Worm (Caenorhabditis elegans) whole organism, L1 larva: ENCODE results near the gene ptr-22.
A peak's percentile ranks its signal among the peaks of the same experiment; 100 is the strongest.

Source experiments
- C34B4.2 ChIP-seq: sonication (generic microtip); optimal IDR thresholded peaks from 2 replicates; lab custom pipeline; 2017; ENCODE audit warnings: mild to moderate bottlenecking, missing genetic modification characterization, missing compliant biosample characterization
- Y116A8C.19 ChIP-seq: sonication (generic microtip); optimal IDR thresholded peaks from 2 replicates; lab custom pipeline; 2016; ENCODE audit warnings: missing compliant biosample characterization, missing genetic modification characterization, borderline replicate concordance
- ama-1 ChIP-seq: fragments of 150-350 bp; optimal IDR thresholded peaks from 2 replicates; lab custom pipeline; 2014
- dpl-1 ChIP-seq, 3 experiments: fragments of 150-350 bp in 2 of 3; sonication (generic microtip) in 1 of 3; optimal IDR thresholded peaks; 2 replicates each; lab custom pipeline; 2014 to 2017; ENCODE audit warnings: missing biosample characterization in 3 of 3, missing genetic modification characterization in 3 of 3, missing genetic modification reagents in 3 of 3
- efl-1 ChIP-seq, 4 experiments: fragments of 150-350 bp; optimal IDR thresholded peaks in 3 of 4; peaks in 1 of 4; 1 replicate in 1 of 4; 2 replicates in 3 of 4; lab custom pipeline; 2014; ENCODE audit warnings: missing biosample characterization in 2 of 4, missing genetic modification characterization in 2 of 4, missing genetic modification reagents in 2 of 4
- elt-2 ChIP-seq: sonication (generic microtip); optimal IDR thresholded peaks from 2 replicates; lab custom pipeline; 2016; ENCODE audit warnings: missing genetic modification characterization, mild to moderate bottlenecking, inconsistent platforms, missing compliant biosample characterization, missing genetic modification reagents
- elt-3 ChIP-seq, 6 experiments: fragments of 150-350 bp in 1 of 6; sonication (generic microtip); optimal IDR thresholded peaks; 2 replicates each; lab custom pipeline; 2017 to 2018; ENCODE audit warnings: missing biosample characterization in 6 of 6, missing genetic modification characterization in 6 of 6, inconsistent platforms in 1 of 6
- fkh-10 ChIP-seq: sonication (generic microtip); optimal IDR thresholded peaks from 2 replicates; lab custom pipeline; 2017; ENCODE audit warnings: missing biosample characterization, missing genetic modification reagents, missing genetic modification characterization
- fos-1 ChIP-seq: fragments of 150-350 bp; optimal IDR thresholded peaks from 2 replicates; lab custom pipeline; 2014; ENCODE audit warnings: missing biosample characterization, missing genetic modification characterization
- hlh-4 ChIP-seq: sonication (generic microtip); optimal IDR thresholded peaks from 2 replicates; lab custom pipeline; 2016; ENCODE audit warnings: mild to moderate bottlenecking, missing genetic modification characterization, missing compliant biosample characterization
- hpl-2 ChIP-seq: fragments of 150-350 bp; optimal IDR thresholded peaks from 2 replicates; lab custom pipeline; 2014; ENCODE audit warnings: missing biosample characterization, missing genetic modification reagents, missing genetic modification characterization
- lin-14 ChIP-seq: fragments of 200-800 bp; sonication (Bioruptor generic); optimal IDR thresholded peaks from 2 replicates; lab custom pipeline; 2018; ENCODE audit warnings: mild to moderate bottlenecking, missing genetic modification characterization, moderate library complexity, missing compliant biosample characterization
- lin-15B ChIP-seq: fragments of 150-350 bp; sonication (generic microtip); optimal IDR thresholded peaks from 3 replicates; lab custom pipeline; 2014; ENCODE audit warnings: missing biosample characterization, missing genetic modification characterization
- lin-35 ChIP-seq, 2 experiments: fragments of 150-350 bp; optimal IDR thresholded peaks; 2 replicates each; lab custom pipeline; 2014; ENCODE audit warnings: missing biosample characterization in 2 of 2, missing genetic modification characterization in 2 of 2, missing genetic modification reagents in 2 of 2
- mdl-1 ChIP-seq, 2 experiments: fragments of 150-350 bp; optimal IDR thresholded peaks; 2 replicates each; lab custom pipeline; 2014 to 2017; ENCODE audit warnings: missing biosample characterization in 2 of 2, missing genetic modification characterization in 2 of 2, inconsistent platforms in 1 of 2
- mep-1 ChIP-seq: fragments of 150-350 bp; optimal IDR thresholded peaks from 2 replicates; lab custom pipeline; 2014; ENCODE audit warnings: missing biosample characterization, missing genetic modification characterization
- nhr-11 ChIP-seq: fragments of 150-350 bp; optimal IDR thresholded peaks from 2 replicates; lab custom pipeline; 2014; ENCODE audit warnings: missing biosample characterization, missing genetic modification characterization
- nhr-20 ChIP-seq: sonication (generic microtip); optimal IDR thresholded peaks from 2 replicates; lab custom pipeline; 2016; ENCODE audit warnings: mild to moderate bottlenecking, missing genetic modification characterization, missing compliant biosample characterization
- nhr-28 ChIP-seq: fragments of 150-350 bp; optimal IDR thresholded peaks from 2 replicates; lab custom pipeline; 2014; ENCODE audit warnings: missing biosample characterization, missing genetic modification characterization
- nhr-77 ChIP-seq: fragments of 150-350 bp; optimal IDR thresholded peaks from 2 replicates; lab custom pipeline; 2014; ENCODE audit warnings: missing biosample characterization, missing genetic modification characterization
- nhr-85 ChIP-seq: sonication (generic microtip); peaks from one replicate; lab custom pipeline; 2016; ENCODE audit warnings: missing genetic modification characterization, inconsistent platforms, missing compliant biosample characterization
- pax-3 ChIP-seq: fragments of 200-800 bp; sonication (Bioruptor generic); optimal IDR thresholded peaks from 2 replicates; lab custom pipeline; 2018; ENCODE audit warnings: mild to moderate bottlenecking, missing genetic modification characterization, moderate library complexity, missing compliant biosample characterization
- pqm-1 ChIP-seq: sonication (generic microtip); optimal IDR thresholded peaks from 3 replicates; lab custom pipeline; 2017; ENCODE audit warnings: missing biosample characterization, missing genetic modification characterization
- snpc-4 ChIP-seq: fragments of 150-350 bp; optimal IDR thresholded peaks from 2 replicates; lab custom pipeline; 2014; ENCODE audit warnings: missing biosample characterization, missing genetic modification characterization
- sox-4 ChIP-seq: sonication (generic microtip); optimal IDR thresholded peaks from 2 replicates; lab custom pipeline; 2016; ENCODE audit warnings: missing genetic modification characterization, missing compliant biosample characterization
- swsn-7 ChIP-seq: sonication (generic microtip); optimal IDR thresholded peaks from 2 replicates; lab custom pipeline; 2016; ENCODE audit warnings: missing genetic modification characterization, missing compliant biosample characterization
- tbx-2 ChIP-seq: sonication (generic microtip); optimal IDR thresholded peaks from 2 replicates; lab custom pipeline; 2016; ENCODE audit warnings: missing genetic modification characterization, missing compliant biosample characterization
- tlp-1 ChIP-seq: fragments of 150-350 bp; optimal IDR thresholded peaks from 2 replicates; lab custom pipeline; 2014; ENCODE audit warnings: missing biosample characterization, missing genetic modification characterization
- unc-30 ChIP-seq: sonication (generic microtip); optimal IDR thresholded peaks from 2 replicates; lab custom pipeline; 2017; ENCODE audit warnings: missing biosample characterization, missing genetic modification characterization
- vab-15 ChIP-seq: sonication (generic microtip); optimal IDR thresholded peaks from 2 replicates; lab custom pipeline; 2017; ENCODE audit warnings: missing genotype, mild to moderate bottlenecking, missing genetic modification characterization, missing compliant biosample characterization
- zag-1 ChIP-seq: fragments of 150-350 bp; optimal IDR thresholded peaks from 2 replicates; lab custom pipeline; 2014; ENCODE audit warnings: missing biosample characterization, missing genetic modification characterization

ptr-22 gene

DNA sequence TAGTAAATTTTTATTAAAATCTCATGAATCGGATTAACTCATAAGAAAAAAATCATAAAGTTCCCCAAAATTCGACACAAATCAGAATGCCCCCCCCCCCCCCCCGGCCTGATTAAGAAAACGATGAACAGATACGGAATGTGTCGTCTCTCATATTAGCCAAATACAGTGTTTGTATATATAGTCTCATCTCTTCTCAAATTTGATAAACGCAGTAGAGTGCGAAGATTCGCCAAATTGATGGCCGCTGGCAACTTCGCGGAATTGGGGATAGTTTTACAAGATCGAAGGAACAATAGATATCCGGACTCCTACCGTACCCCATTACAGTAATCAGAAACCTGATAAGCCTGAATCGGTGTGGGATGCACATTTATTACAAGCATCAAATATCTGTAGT lies 6.4 kb upstream of the ptr-22 start:
- TF ChIP-seq swsn-7: no peak
- no peak for TF ChIP-seq snpc-4 (tag; lab: Kevin White, UChicago)
- peak; percentile 71 for TF ChIP-seq nhr-85
- no peak for TF ChIP-seq Y116A8C.19 (tag; lab: Kevin White, UChicago)
- no peak for TF ChIP-seq lin-15B (tag; lab: Kevin White, UChicago)
- no peak for TF ChIP-seq mdl-1 (tag; optimal IDR thresholded peaks at IDR 0.05; lab: Kevin White, UChicago)
- TF ChIP-seq lin-14: no peak

DNA sequence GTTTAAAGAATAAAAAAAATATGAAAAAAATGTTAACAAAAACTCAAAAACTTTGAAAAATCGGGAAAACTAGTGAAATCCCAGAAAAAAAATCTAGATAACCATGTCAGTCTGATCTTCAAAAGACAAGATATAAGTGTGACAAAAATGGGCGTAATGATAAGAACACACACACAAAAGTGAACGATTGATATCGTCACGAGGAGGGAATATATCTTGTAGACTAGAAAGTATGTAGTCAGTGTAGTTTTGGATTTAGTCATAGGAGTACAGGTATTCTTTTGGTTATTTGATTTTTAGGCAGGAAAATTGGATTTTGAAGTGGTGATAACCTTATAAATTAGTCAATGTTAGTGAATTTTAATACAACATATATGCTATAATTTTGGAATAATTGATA lies 3.4 kb upstream of the ptr-22 start:
- TF ChIP-seq dpl-1 (GFP tag; optimal IDR thresholded peaks at IDR 0.05; lab: Kevin White, UChicago): no peak
- TF ChIP-seq nhr-85: peak; percentile 12
- TF ChIP-seq elt-3 (tag; optimal IDR thresholded peaks at IDR 0.05; lab: Kevin White, UChicago): peak in 1 of 6 experiments; percentile 49
- TF ChIP-seq nhr-28 (tag; lab: Kevin White, UChicago): no peak
- peak; percentile 67 for TF ChIP-seq nhr-20 (tag; lab: Kevin White, UChicago)
- TF ChIP-seq mep-1 (tag; lab: Kevin White, UChicago): no peak
- TF ChIP-seq nhr-77 (tag; lab: Kevin White, UChicago): no peak
- TF ChIP-seq vab-15 (tag; lab: Kevin White, UChicago): no peak
- TF ChIP-seq fkh-10 (GFP tag; lab: Kevin White, UChicago): no peak
- no peak for TF ChIP-seq efl-1 (optimal IDR thresholded peaks at IDR 0.05; lab: Kevin White, UChicago)
- peak in 1 of 2 experiments; percentile 11 for TF ChIP-seq efl-1 (GFP tag; optimal IDR thresholded peaks at IDR 0.05 in 1 of 2; lab: Kevin White, UChicago)

DNA sequence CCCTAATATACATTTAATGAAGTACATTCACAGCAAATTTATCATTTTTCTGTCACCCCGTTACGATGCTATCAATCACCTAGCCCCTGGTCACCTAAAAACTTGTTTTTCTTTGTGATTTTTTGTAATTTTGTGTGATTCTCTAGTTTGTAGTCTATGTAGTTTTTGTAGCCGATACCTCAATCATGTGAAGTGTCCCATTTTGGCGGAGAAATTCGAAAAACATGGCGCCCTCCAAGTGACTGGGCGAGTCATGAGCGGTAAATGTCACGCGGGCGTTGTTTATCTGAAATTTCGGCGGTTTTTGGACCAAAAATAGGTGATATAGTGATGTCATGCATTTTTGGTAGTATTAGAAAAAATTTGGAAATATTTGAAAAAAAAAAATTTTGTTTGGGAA lies 431 bp downstream of the ptr-22 start:
- TF ChIP-seq pqm-1 (tag; lab: Kevin White, UChicago) (no peak), hlh-4 (tag; lab: Kevin White, UChicago) (no peak), nhr-85 (peak; percentile 63), C34B4.2 (no peak), lin-35 (GFP tag; optimal IDR thresholded peaks at IDR 0.05; lab: Kevin White, UChicago) (peak in 1 of 2 experiments; percentile 15), nhr-20 (tag; lab: Kevin White, UChicago) (peak; percentile 34), tbx-2 (no peak), nhr-11 (tag; lab: Kevin White, UChicago) (no peak), zag-1 (no peak), unc-30 (no peak), pax-3 (tag; lab: Kevin White, UChicago) (no peak), elt-2 (tag; lab: Kevin White, UChicago) (no peak), fos-1 (no peak)
- TF ChIP-seq, all 84 proteins: peak for 3

DNA sequence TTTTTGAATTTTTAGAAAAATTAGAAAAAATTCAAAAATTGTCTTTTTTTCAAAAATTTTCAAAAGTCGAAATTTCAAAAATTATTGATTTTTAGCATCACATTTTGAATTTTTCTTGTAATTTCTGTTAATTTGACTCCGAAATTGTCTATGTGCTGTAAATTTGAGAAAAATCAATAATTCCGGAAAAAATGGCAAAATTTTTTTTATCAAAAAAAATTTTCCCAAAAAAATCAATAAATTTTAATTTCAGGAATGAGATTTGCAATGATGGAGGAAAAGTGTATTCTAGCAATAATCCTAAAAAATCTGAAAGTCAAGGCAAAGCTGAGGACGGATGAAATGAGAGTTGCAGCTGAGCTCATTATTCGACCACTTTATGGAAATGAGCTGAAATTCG lies 13.8 kb downstream of the ptr-22 start:
- no peak for TF ChIP-seq efl-1 (optimal IDR thresholded peaks at IDR 0.05; lab: Kevin White, UChicago)
- TF ChIP-seq efl-1 (GFP tag; optimal IDR thresholded peaks at IDR 0.05 in 1 of 2; lab: Kevin White, UChicago): peak in 1 of 2 experiments; percentile 70
- TF ChIP-seq sox-4 (tag; lab: Kevin White, UChicago): no peak
- no peak for TF ChIP-seq tlp-1 (tag; lab: Kevin White, UChicago)
- no peak for TF ChIP-seq swsn-7

DNA sequence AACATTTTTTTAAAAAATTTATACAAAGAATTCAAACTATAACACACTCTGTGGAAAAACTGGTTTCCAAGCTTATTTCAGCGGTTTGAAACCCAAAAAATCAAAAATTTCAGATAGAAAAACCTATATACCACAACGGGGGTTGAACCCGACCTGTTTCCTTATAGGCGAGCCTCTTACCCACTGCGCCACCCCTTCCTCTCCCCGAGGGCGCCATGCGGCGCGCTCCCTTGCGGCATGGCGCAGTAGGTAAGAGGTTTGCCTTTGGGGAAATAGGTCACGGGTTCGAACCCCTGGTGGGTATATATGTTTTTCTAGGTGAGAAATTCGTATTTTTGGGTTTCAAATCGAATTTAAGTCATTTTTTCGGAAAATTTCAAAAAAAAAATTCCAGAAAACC lies 18.1 kb downstream of the ptr-22 start:
- TF ChIP-seq nhr-77 (tag; lab: Kevin White, UChicago) (no peak), efl-1 (optimal IDR thresholded peaks at IDR 0.05; lab: Kevin White, UChicago) (no peak), efl-1 (GFP tag; optimal IDR thresholded peaks at IDR 0.05 in 1 of 2; lab: Kevin White, UChicago) (peak in 1 of 2 experiments; percentile 24), hpl-2 (no peak), hlh-4 (tag; lab: Kevin White, UChicago) (no peak)
- TF ChIP-seq, all 84 proteins: peak for 1

DNA sequence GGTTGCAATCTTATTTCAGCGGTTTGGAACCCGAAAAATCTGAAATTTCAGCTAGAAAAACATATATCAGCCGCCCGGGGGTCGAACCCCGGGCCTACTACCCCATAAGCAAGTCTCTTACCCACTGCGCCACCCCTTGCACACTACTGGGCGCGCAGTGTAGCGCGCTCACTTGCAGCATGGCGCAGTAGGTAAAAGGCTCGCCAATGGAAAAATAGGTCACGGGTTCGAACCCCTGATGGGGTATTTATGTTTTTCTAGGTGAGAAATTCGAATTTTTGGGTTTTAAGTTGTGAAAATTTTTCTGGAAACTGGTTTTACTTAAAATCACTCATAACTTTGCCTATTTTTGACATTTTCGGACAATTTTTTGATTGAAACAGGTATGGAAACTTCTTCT lies 18.6 kb downstream of the ptr-22 start:
- no peak for TF ChIP-seq efl-1 (optimal IDR thresholded peaks at IDR 0.05; lab: Kevin White, UChicago)
- TF ChIP-seq efl-1 (GFP tag; optimal IDR thresholded peaks at IDR 0.05 in 1 of 2; lab: Kevin White, UChicago): peak in 1 of 2 experiments; percentile 35
- no peak for TF ChIP-seq ama-1 (lab: Kevin White, UChicago)
- TF ChIP-seq, all 84 proteins: peak for 1
